Worm (Caenorhabditis elegans): ENCODE measurements around the gene ndua-8.
A peak's percentile ranks its signal among the peaks of the same experiment; 100 is the strongest.
"Not testable (repeated sequence)": the region's sequence is repeated elsewhere in the genome, so short reads cannot be mapped to it uniquely, and the experiment has no call there.

Gene ndua-8

ce11 chrIII:2552382-2552781, 23.5 kb downstream of the ndua-8 start:
- TF ChIP-seq W03F9.2 (tag; optimal IDR thresholded peaks at IDR 0.05) (no peak), dao-5 (tag; optimal IDR thresholded peaks at IDR 0.05) (no peak), him-1 (tag; optimal IDR thresholded peaks at IDR 0.05) (no peak)

DNA sequence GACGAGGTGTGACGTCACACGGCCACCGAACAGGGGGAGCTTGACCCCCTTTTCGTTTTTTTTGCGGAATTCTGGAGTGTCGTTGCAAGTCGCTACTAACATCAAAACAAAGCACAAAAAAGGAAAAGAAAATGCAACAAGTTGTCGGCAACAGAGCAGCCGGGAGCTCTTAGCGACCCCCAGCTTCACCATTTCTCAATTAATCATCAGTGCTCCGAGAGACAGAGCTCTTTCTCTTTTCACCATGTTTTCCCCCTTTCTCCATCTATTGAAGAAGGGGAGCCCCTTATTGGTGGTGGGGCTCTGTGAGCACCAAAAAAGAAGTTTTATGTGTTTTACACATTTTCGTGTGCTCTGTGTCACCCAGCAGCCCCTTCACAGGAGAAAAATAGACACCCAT, 24.7 kb downstream of the ndua-8 start:
- TF ChIP-seq him-1 (tag; optimal IDR thresholded peaks at IDR 0.05) (no peak), W03F9.2 (tag; optimal IDR thresholded peaks at IDR 0.05) (no peak), dao-5 (tag; optimal IDR thresholded peaks at IDR 0.05) (no peak)

ce11 chrIII:2560763-2561162, 31.9 kb downstream of the ndua-8 start:
- TF ChIP-seq dao-5 (tag; optimal IDR thresholded peaks at IDR 0.05) = no peak
- no peak for TF ChIP-seq W03F9.2 (tag; optimal IDR thresholded peaks at IDR 0.05)
- TF ChIP-seq him-1 (tag; optimal IDR thresholded peaks at IDR 0.05) = no peak

DNA sequence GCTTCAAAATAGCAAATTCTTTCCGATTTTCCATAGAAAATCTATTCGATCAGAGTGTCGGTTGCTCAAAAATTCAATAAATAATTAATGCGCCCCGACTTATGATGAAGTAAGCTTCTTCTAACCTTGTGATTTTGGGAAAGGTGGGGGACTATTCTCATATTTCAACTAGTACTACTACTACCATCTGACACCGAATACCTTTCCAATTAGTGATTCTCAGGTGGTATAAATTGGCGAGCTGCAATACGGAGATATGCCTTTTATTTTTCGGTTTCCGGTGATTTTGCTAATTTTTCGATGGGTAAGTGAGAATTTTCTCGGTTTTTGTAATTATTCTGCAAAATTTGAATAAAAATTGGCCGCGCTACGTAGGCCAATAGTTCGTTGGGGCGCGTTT, 32.5 kb downstream of the ndua-8 start, which contains the start of gene nhr-239:
Gene nhr-239 (plus strand): TSS at position 301 of the 400 bp plus-strand sequence.
- TF ChIP-seq him-1 (tag; optimal IDR thresholded peaks at IDR 0.05) = no peak
- TF ChIP-seq W03F9.2 (tag; optimal IDR thresholded peaks at IDR 0.05) = no peak
- TF ChIP-seq dao-5 (tag; optimal IDR thresholded peaks at IDR 0.05) = no peak

DNA sequence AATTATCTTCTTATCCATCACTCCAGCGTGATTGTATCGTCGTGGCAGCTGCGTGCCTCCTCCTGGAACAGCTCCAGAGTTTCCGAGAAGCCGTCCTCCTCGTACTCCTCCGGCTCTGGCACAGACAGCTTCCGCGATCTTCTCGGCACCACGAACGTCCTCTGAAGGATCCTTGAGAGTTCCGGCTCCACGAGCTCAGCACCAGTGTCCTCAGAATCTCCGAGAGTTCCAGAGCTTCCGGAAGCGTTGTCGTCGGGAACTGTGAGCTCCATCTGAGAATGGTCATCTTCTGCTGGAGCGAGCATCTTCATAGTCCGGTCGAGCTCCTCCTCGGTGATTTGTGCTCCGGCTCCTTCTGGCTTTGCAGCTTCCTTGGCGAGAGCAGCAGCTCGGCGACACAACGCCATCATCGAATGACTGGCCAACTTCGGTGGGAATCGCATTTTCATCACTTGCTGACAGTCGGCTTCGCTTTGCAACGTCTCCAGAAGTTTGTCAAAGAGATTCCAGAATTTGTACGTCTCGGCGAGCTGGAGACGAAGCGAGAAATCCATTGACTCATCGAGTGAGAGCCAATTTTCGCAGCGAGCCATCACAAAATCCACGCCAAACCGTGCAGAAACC, 34.3 kb downstream of the ndua-8 start:
- TF ChIP-seq W03F9.2 (tag; optimal IDR thresholded peaks at IDR 0.05) (no peak), dao-5 (tag; optimal IDR thresholded peaks at IDR 0.05) (no peak), him-1 (tag; optimal IDR thresholded peaks at IDR 0.05) (no peak)

DNA sequence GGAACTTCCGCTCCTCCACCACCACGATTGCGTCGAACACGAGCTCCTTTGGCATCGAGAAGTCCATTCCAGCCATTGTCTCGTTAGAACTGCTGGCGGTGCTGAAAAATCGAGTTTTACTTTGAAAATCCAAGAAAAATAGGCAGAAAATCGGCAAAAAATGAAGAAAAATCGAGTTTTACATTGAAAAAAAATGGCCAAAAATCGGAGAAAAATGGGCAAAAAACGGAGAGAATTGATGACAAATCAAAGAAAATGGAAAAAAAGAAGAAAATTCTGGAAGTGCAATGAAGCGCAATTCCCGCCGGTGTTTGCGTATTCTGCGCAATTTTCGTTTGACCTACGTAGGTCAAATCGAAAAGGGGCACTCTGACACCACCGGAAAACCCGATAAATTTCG, 35.0 kb downstream of the ndua-8 start, which contains the start of gene Y54F10AM.11:
Gene Y54F10AM.11 (minus strand): TSS at position 101 of the 400 bp plus-strand sequence.
- TF ChIP-seq dao-5, W03F9.2, him-1 (tag; optimal IDR thresholded peaks at IDR 0.05): not testable (repeated sequence)

- no peak for TF ChIP-seq dao-5 (tag; optimal IDR thresholded peaks at IDR 0.05)
- TF ChIP-seq W03F9.2 (tag; optimal IDR thresholded peaks at IDR 0.05) = no peak
- TF ChIP-seq him-1 (tag; optimal IDR thresholded peaks at IDR 0.05) = no peak
These were observed 42.6 kb downstream of the ndua-8 start, which contains the start of gene Y54F10AR.2 for ce11 chrIII:2571447-2571846. Gene Y54F10AR.2, minus strand, starts transcription at chrIII:2571547.

DNA sequence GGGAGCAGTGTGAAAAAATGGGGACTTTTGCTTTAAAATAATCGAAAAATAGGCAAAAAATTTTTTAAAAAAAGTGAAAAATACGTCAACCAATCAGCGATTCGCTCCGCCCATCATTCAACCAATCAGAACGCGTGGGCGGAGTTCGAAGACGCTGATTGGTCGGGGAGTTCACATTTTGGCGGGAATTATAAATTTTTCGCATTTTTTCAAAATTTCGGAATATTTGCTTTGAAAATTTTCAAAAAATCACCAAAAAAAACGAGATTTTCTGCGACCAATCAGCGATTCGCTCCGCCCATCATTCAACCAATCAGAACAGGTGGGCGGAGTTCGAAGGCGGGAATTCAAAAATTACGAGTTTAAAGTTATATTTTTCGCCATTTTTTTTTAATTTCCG, 43.6 kb downstream of the ndua-8 start:
- no peak for TF ChIP-seq dao-5 (tag; optimal IDR thresholded peaks at IDR 0.05)
- no peak for TF ChIP-seq W03F9.2 (tag; optimal IDR thresholded peaks at IDR 0.05)
- no peak for TF ChIP-seq him-1 (tag; optimal IDR thresholded peaks at IDR 0.05)

- no peak for TF ChIP-seq dao-5 (tag; optimal IDR thresholded peaks at IDR 0.05)
- no peak for TF ChIP-seq him-1 (tag; optimal IDR thresholded peaks at IDR 0.05)
- no peak for TF ChIP-seq W03F9.2 (tag; optimal IDR thresholded peaks at IDR 0.05)
These were observed 46.8 kb downstream of the ndua-8 start, which contains the start of gene Y54F10AR.1 for ce11 chrIII:2575635-2576164. Gene Y54F10AR.1, minus strand, starts transcription at chrIII:2575685.

- TF ChIP-seq dao-5 (tag; optimal IDR thresholded peaks at IDR 0.05) (no peak), him-1 (tag; optimal IDR thresholded peaks at IDR 0.05) (peak; percentile 49)
These were observed 47.7 kb downstream of the ndua-8 start for ce11 chrIII:2576360-2577259.

ce11 chrIII:2577982-2578381, 49.1 kb downstream of the ndua-8 start:
- TF ChIP-seq him-1 (tag; optimal IDR thresholded peaks at IDR 0.05) (no peak), dao-5 (tag; optimal IDR thresholded peaks at IDR 0.05) (no peak), W03F9.2 (tag; optimal IDR thresholded peaks at IDR 0.05) (no peak)

DNA sequence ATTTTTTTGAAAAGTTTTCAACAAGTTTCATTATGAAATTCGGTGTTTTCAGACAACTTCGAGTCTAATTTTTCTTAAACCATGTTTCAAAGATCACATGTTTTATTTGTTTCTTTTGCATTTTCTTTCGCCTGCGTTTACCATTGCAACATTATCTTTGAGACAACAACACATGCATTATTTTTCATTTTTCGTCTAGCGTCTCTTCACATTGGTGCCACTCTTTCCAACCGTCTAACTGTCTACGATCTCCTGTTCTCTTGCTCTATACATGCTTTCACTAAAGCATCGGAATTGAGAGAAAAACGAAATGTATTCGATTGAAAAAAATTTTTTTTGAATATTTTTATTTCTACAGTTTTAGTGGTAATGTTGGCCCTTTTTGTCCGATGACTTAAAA, 49.7 kb downstream of the ndua-8 start:
- TF ChIP-seq him-1 (tag; optimal IDR thresholded peaks at IDR 0.05) = no peak
- TF ChIP-seq W03F9.2 (tag; optimal IDR thresholded peaks at IDR 0.05) = no peak
- no peak for TF ChIP-seq dao-5 (tag; optimal IDR thresholded peaks at IDR 0.05)

DNA sequence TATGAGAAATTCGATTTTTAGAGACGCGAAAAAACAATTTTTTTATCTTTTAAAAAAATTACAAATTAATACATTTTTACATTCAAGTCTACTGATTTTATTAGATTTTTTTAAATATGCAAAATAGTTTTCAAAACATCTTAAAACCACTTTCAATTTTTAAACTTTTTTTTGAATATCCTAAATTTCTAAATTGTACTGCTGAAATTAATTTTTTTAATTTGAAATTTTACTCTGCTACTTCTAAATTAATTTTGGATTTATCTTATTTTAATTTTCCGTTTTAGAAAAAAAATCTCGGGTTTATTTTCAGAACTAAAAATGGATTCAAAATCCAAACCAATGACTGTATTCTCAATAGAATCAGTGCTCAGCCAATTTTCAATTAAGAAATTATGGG, 50.1 kb downstream of the ndua-8 start, which contains the start of gene Y71H2B.8:
Gene Y71H2B.8 (plus strand): TSS at position 301 of the 400 bp plus-strand sequence.
- no peak for TF ChIP-seq dao-5 (tag; optimal IDR thresholded peaks at IDR 0.05)
- TF ChIP-seq W03F9.2 (tag; optimal IDR thresholded peaks at IDR 0.05) = no peak
- TF ChIP-seq him-1 (tag; optimal IDR thresholded peaks at IDR 0.05) = no peak

Measured in whole organism, L4/young adult.